Fruit fly (Drosophila melanogaster) whole organism, embryonic: Measurements from ENCODE around the gene orion.

Experiments used
- BEAF-32 ChIP-seq: fragments of 200-800 bp; sonication (Bioruptor generic); optimal IDR thresholded peaks from 3 replicates; lab custom pipeline; 2017; ENCODE audit warnings: missing biosample characterization, missing genetic modification characterization, mild to moderate bottlenecking, moderate library complexity, missing genetic modification reagents
- CG10267 ChIP-seq: fragments of 200-800 bp; sonication (Bioruptor generic); optimal IDR thresholded peaks from 2 replicates; lab custom pipeline; 2018; ENCODE audit warnings: missing biosample characterization, mild to moderate bottlenecking, missing genetic modification characterization, moderate library complexity
- CG11504 ChIP-seq: fragments of 200-800 bp; sonication (Bioruptor generic); optimal IDR thresholded peaks from 3 replicates; lab custom pipeline; 2019; ENCODE audit warnings: missing biosample characterization, mild to moderate bottlenecking, missing genetic modification characterization, moderate library complexity
- CG12219 ChIP-seq: fragments of 200-800 bp; sonication (Bioruptor generic); optimal IDR thresholded peaks from 3 replicates; lab custom pipeline; 2018; ENCODE audit warnings: missing biosample characterization, mild to moderate bottlenecking, missing genetic modification characterization
- CG12391 ChIP-seq: fragments of 200-800 bp; sonication (Bioruptor generic); optimal IDR thresholded peaks from 3 replicates; lab custom pipeline; 2018; ENCODE audit warnings: missing biosample characterization, mild to moderate bottlenecking, missing genetic modification characterization, moderate library complexity
- CG13775 ChIP-seq: fragments of 200-800 bp; sonication (Bioruptor generic); optimal IDR thresholded peaks from 3 replicates; lab custom pipeline; 2017; ENCODE audit warnings: missing biosample characterization, mild to moderate bottlenecking, missing genetic modification characterization
- CG14014 ChIP-seq: fragments of 200-800 bp; sonication (Bioruptor generic); IDR thresholded peaks from 2 replicates; pipeline ENCODE4 v1.3.6; 2022; ENCODE audit warnings: missing biosample characterization, missing genetic modification characterization
- CG15479 ChIP-seq: fragments of 200-800 bp; sonication (Bioruptor generic); optimal IDR thresholded peaks from 3 replicates; lab custom pipeline; 2019; ENCODE audit warnings: missing biosample characterization, mild to moderate bottlenecking, missing genetic modification characterization, moderate library complexity
- CG16815 ChIP-seq: fragments of 200-800 bp; sonication (Bioruptor generic); optimal IDR thresholded peaks from 3 replicates; lab custom pipeline; 2017; ENCODE audit warnings: missing biosample characterization, mild to moderate bottlenecking, missing genetic modification characterization
- CG17829 ChIP-seq: fragments of 200-800 bp; optimal IDR thresholded peaks from 2 replicates; lab custom pipeline; 2019; ENCODE audit warnings: missing biosample characterization, mild to moderate bottlenecking, missing genetic modification characterization, moderate library complexity
- CG1832 ChIP-seq: fragments of 200-800 bp; sonication (Bioruptor generic); optimal IDR thresholded peaks from 2 replicates; lab custom pipeline; 2017; ENCODE audit warnings: missing biosample characterization, mild to moderate bottlenecking, missing genetic modification characterization, inconsistent platforms
- CG18476 ChIP-seq: fragments of 200-800 bp; sonication (Bioruptor generic); optimal IDR thresholded peaks from 2 replicates; lab custom pipeline; 2016; ENCODE audit warnings: missing biosample characterization, mild to moderate bottlenecking, missing genetic modification characterization
- CG18599 ChIP-seq: fragments of 200-800 bp; sonication (Bioruptor generic); optimal IDR thresholded peaks from 3 replicates; lab custom pipeline; 2017; ENCODE audit warnings: missing biosample characterization, missing genetic modification characterization, mild to moderate bottlenecking, moderate library complexity, missing genetic modification reagents
- CG2120 ChIP-seq: fragments of 200-800 bp; sonication (Bioruptor generic); optimal IDR thresholded peaks from 3 replicates; lab custom pipeline; 2016; ENCODE audit warnings: missing biosample characterization, missing genetic modification characterization
- CG2678 ChIP-seq: fragments of 200-800 bp; sonication (Bioruptor generic); optimal IDR thresholded peaks from 3 replicates; lab custom pipeline; 2019; ENCODE audit warnings: missing biosample characterization, mild to moderate bottlenecking, missing genetic modification characterization, moderate library complexity
- CG2712 ChIP-seq: fragments of 200-800 bp; optimal IDR thresholded peaks from 3 replicates; lab custom pipeline; 2019; ENCODE audit warnings: missing biosample characterization, mild to moderate bottlenecking, missing genetic modification characterization, moderate library complexity
- CG33213 ChIP-seq: fragments of 200-800 bp; sonication (Bioruptor generic); optimal IDR thresholded peaks from 3 replicates; lab custom pipeline; 2016; ENCODE audit warnings: missing biosample characterization, missing genetic modification characterization
- CG4282 ChIP-seq: fragments of 200-800 bp; sonication (Bioruptor generic); optimal IDR thresholded peaks from 2 replicates; lab custom pipeline; 2016; ENCODE audit warnings: missing biosample characterization, missing genetic modification characterization
- CG6683 ChIP-seq: fragments of 200-800 bp; sonication (Bioruptor generic); optimal IDR thresholded peaks from 2 replicates; lab custom pipeline; 2017; ENCODE audit warnings: missing biosample characterization, mild to moderate bottlenecking, missing genetic modification characterization, missing genetic modification reagents
- CG7271 ChIP-seq: fragments of 200-800 bp; sonication (Bioruptor generic); optimal IDR thresholded peaks from 2 replicates; lab custom pipeline; 2018; ENCODE audit warnings: missing biosample characterization, mild to moderate bottlenecking, missing genetic modification characterization, moderate library complexity
- CG8765 ChIP-seq: fragments of 200-800 bp; sonication (Bioruptor generic); IDR thresholded peaks from 2 replicates; pipeline ENCODE4 v1.3.6; 2022; ENCODE audit warnings: missing biosample characterization, missing genetic modification characterization
- CG8924 ChIP-seq: fragments of 200-800 bp; optimal IDR thresholded peaks from 3 replicates; lab custom pipeline; 2019; ENCODE audit warnings: missing biosample characterization, mild to moderate bottlenecking, missing genetic modification characterization, moderate library complexity
- CG9727 ChIP-seq: fragments of 200-800 bp; sonication (Bioruptor generic); optimal IDR thresholded peaks from 3 replicates; lab custom pipeline; 2017; ENCODE audit warnings: missing biosample characterization, mild to moderate bottlenecking, missing genetic modification characterization
- Chrac-16 ChIP-seq: fragments of 200-800 bp; sonication (Bioruptor generic); optimal IDR thresholded peaks from 3 replicates; lab custom pipeline; 2016; ENCODE audit warnings: missing biosample characterization, missing genetic modification characterization
- CrebB ChIP-seq: fragments of 200-800 bp; sonication (Bioruptor generic); optimal IDR thresholded peaks from 3 replicates; lab custom pipeline; 2018; ENCODE audit warnings: missing biosample characterization, mild to moderate bottlenecking, missing genetic modification characterization
- Dip2 ChIP-seq: fragments of 200-800 bp; sonication (Bioruptor generic); IDR thresholded peaks from 2 replicates; pipeline ENCODE4 v1.3.6; 2022; ENCODE audit warnings: missing biosample characterization, missing genetic modification characterization
- E2f2 ChIP-seq: fragments of 200-800 bp; sonication (Bioruptor generic); IDR thresholded peaks from 2 replicates; pipeline ENCODE4 v1.3.6; 2022; ENCODE audit warnings: missing biosample characterization, missing genetic modification characterization
- Ets97D ChIP-seq: fragments of 200-800 bp; sonication (Bioruptor generic); optimal IDR thresholded peaks from 3 replicates; lab custom pipeline; 2016; ENCODE audit warnings: missing biosample characterization, missing genetic modification characterization
- Gug ChIP-seq: fragments of 200-800 bp; sonication (Bioruptor generic); IDR thresholded peaks from 4 replicates; pipeline ENCODE4 v1.3.6; 2022; ENCODE audit warnings: missing biosample characterization, missing genetic modification characterization
- H15 ChIP-seq: fragments of 200-800 bp; sonication (Bioruptor generic); IDR thresholded peaks from 3 replicates; pipeline ENCODE4 v1.3.6; 2022; ENCODE audit warnings: missing biosample characterization, missing genetic modification characterization
- HLHmδ ChIP-seq: fragments of 200-800 bp; sonication (Bioruptor generic); optimal IDR thresholded peaks from 2 replicates; lab custom pipeline; 2018; ENCODE audit warnings: missing biosample characterization, mild to moderate bottlenecking, missing genetic modification characterization, moderate library complexity
- Hmx ChIP-seq: fragments of 200-800 bp; sonication (Bioruptor generic); optimal IDR thresholded peaks from 2 replicates; lab custom pipeline; 2016; ENCODE audit warnings: missing biosample characterization, missing genetic modification characterization
- Med ChIP-seq: fragments of 200-800 bp; sonication (Bioruptor generic); peaks from one replicate; lab custom pipeline; 2016; ENCODE audit warnings: missing biosample characterization, missing genetic modification characterization, mild to moderate bottlenecking, inconsistent platforms, moderate library complexity
- Meics ChIP-seq: fragments of 200-800 bp; sonication (Bioruptor generic); optimal IDR thresholded peaks from 2 replicates; lab custom pipeline; 2017; ENCODE audit warnings: missing biosample characterization, mild to moderate bottlenecking, missing genetic modification characterization
- TFAM ChIP-seq: fragments of 200-800 bp; sonication (Bioruptor generic); optimal IDR thresholded peaks from 2 replicates; lab custom pipeline; 2017; ENCODE audit warnings: missing biosample characterization, missing genetic modification characterization, inconsistent platforms
- Xrp1 ChIP-seq: fragments of 200-800 bp; sonication (Bioruptor generic); IDR thresholded peaks from 2 replicates; pipeline ENCODE4 v1.3.6; 2022; ENCODE audit warnings: missing biosample characterization, missing genetic modification characterization
- chif ChIP-seq, 2 experiments: fragments of 200-800 bp; sonication (Bioruptor generic); optimal IDR thresholded peaks; 3 replicates each; lab custom pipeline; 2016; ENCODE audit warnings: missing biosample characterization in 2 of 2, missing genetic modification characterization in 2 of 2
- chn ChIP-seq: fragments of 200-800 bp; sonication (Bioruptor generic); optimal IDR thresholded peaks from 2 replicates; lab custom pipeline; 2016; ENCODE audit warnings: missing biosample characterization, missing genetic modification characterization
- dm ChIP-seq: fragments of 200-800 bp; sonication (Bioruptor generic); optimal IDR thresholded peaks from 3 replicates; lab custom pipeline; 2016; ENCODE audit warnings: missing biosample characterization, missing genetic modification characterization
- dmrt99B ChIP-seq: fragments of 200-800 bp; sonication (Bioruptor generic); optimal IDR thresholded peaks from 2 replicates; lab custom pipeline; 2018; ENCODE audit warnings: missing biosample characterization, mild to moderate bottlenecking, missing genetic modification characterization, moderate library complexity
- gfzf ChIP-seq: fragments of 200-800 bp; sonication (Bioruptor generic); optimal IDR thresholded peaks from 2 replicates; lab custom pipeline; 2016; ENCODE audit warnings: missing biosample characterization, mild to moderate bottlenecking, missing genetic modification characterization, moderate library complexity
- her ChIP-seq: fragments of 200-800 bp; sonication (Bioruptor generic); optimal IDR thresholded peaks from 2 replicates; lab custom pipeline; 2016; ENCODE audit warnings: missing biosample characterization, missing genetic modification characterization
- knrl ChIP-seq: fragments of 200-800 bp; sonication (Bioruptor generic); IDR thresholded peaks from 3 replicates; pipeline ENCODE4 v1.3.6; 2022; ENCODE audit warnings: missing biosample characterization, missing genetic modification characterization; ENCODE audit not compliant: partially characterized antibody
- lilli ChIP-seq: fragments of 200-800 bp; sonication (Bioruptor generic); optimal IDR thresholded peaks from 3 replicates; lab custom pipeline; 2016; ENCODE audit warnings: missing biosample characterization, missing genetic modification characterization
- lmd ChIP-seq: fragments of 200-800 bp; sonication (Bioruptor generic); IDR thresholded peaks from 2 replicates; pipeline ENCODE4 v1.3.6; 2022; ENCODE audit warnings: missing biosample characterization, missing genetic modification characterization
- nmo ChIP-seq: fragments of 200-800 bp; sonication (Bioruptor generic); optimal IDR thresholded peaks from 2 replicates; lab custom pipeline; 2018; ENCODE audit warnings: missing biosample characterization, mild to moderate bottlenecking, missing genetic modification characterization, moderate library complexity
- repo ChIP-seq: fragments of 200-800 bp; sonication (Bioruptor generic); optimal IDR thresholded peaks from 2 replicates; lab custom pipeline; 2016; ENCODE audit warnings: missing biosample characterization, missing genetic modification characterization
- tio ChIP-seq: fragments of 200-800 bp; sonication (Bioruptor generic); optimal IDR thresholded peaks from 2 replicates; lab custom pipeline; 2017; ENCODE audit warnings: missing biosample characterization, missing genetic modification characterization, inconsistent platforms
- tll ChIP-seq, 2 experiments: fragments of 200-800 bp in 1 of 2; fragments of >200 bp in 1 of 2; sonication (Bioruptor generic) in 1 of 2; optimal IDR thresholded peaks; 2 replicates each; lab custom pipeline; 2017 to 2019; ENCODE audit warnings: missing biosample characterization in 2 of 2, missing genetic modification characterization in 2 of 2, mild to moderate bottlenecking in 1 of 2, moderate library complexity in 1 of 2
- wek ChIP-seq: fragments of 200-800 bp; sonication (Bioruptor generic); optimal IDR thresholded peaks from 3 replicates; lab custom pipeline; 2018; ENCODE audit warnings: missing biosample characterization, mild to moderate bottlenecking, missing genetic modification characterization, moderate library complexity
- yki ChIP-seq: fragments of >200 bp; optimal IDR thresholded peaks from 3 replicates; lab custom pipeline; 2018

The orion gene

dm6 chrX:7892539-7892899 is 54.2 kb downstream of the orion start (continued):
- TF ChIP-seq CG18476: no peak
- peak; percentile 4 for TF ChIP-seq Chrac-16 (GFP tag; lab: Kevin White, UChicago)
- peak; percentile 17 for TF ChIP-seq CG16815
- TF ChIP-seq CG12219 (GFP tag; lab: Kevin White, UChicago): no peak
- TF ChIP-seq E2f2 (GFP tag; lab: Robert Waterston, UW): no peak
- TF ChIP-seq CG2712 (tag; lab: Kevin White, UChicago): peak; percentile 4
- no peak for TF ChIP-seq her
- TF ChIP-seq Xrp1 (GFP tag; lab: Robert Waterston, UW): peak; percentile 42; the same call in 1 of the 2 replicates
- TF ChIP-seq tll (GFP tag; optimal IDR thresholded peaks at IDR 0.05; lab: Kevin White, UChicago): no peak
- no peak for TF ChIP-seq yki
- no peak for TF ChIP-seq CG8765 (GFP tag; lab: Robert Waterston, UW)
- no peak for TF ChIP-seq HLHmδ
- TF ChIP-seq CG4282 (GFP tag; lab: Kevin White, UChicago): no peak
- no peak for TF ChIP-seq gfzf (GFP tag; lab: Kevin White, UChicago)
- TF ChIP-seq dmrt99B (tag; lab: Kevin White, UChicago): no peak
- no peak for TF ChIP-seq CG8924 (tag; lab: Kevin White, UChicago)
- TF ChIP-seq H15 (GFP tag; lab: Robert Waterston, UW): no peak
- TF ChIP-seq nmo (GFP tag; lab: Kevin White, UChicago): peak; percentile 5
- peak; percentile 5 for TF ChIP-seq CG13775 (GFP tag; lab: Kevin White, UChicago)
- peak; percentile 14 for TF ChIP-seq CG2120 (GFP tag; lab: Kevin White, UChicago)
- TF ChIP-seq CG18599 (GFP tag; lab: Kevin White, UChicago): no peak
- TF ChIP-seq CrebB (tag; lab: Kevin White, UChicago): no peak
- no peak for TF ChIP-seq BEAF-32 (GFP tag; lab: Kevin White, UChicago)
- peak; percentile 6 for TF ChIP-seq tio (GFP tag; lab: Kevin White, UChicago)
- no peak for TF ChIP-seq CG1832 (GFP tag; lab: Kevin White, UChicago)
- no peak for TF ChIP-seq CG14014 (GFP tag; lab: Robert Waterston, UW)
- TF ChIP-seq Meics (GFP tag; lab: Kevin White, UChicago): no peak
- TF ChIP-seq lilli (GFP tag; lab: Kevin White, UChicago): peak; percentile 12
- TF ChIP-seq lmd: no peak
- TF ChIP-seq CG2678: peak; percentile 29
- TF ChIP-seq Hmx (GFP tag; lab: Kevin White, UChicago): no peak
- TF ChIP-seq CG9727: peak; percentile 25
- no peak for TF ChIP-seq Ets97D
- TF ChIP-seq Med (GFP tag; lab: Kevin White, UChicago): peak; percentile 37
- no peak for TF ChIP-seq CG6683 (GFP tag; lab: Kevin White, UChicago)
- no peak for TF ChIP-seq chn
- no peak for TF ChIP-seq Gug
- TF ChIP-seq Dip2: no peak
- TF ChIP-seq CG11504: peak; percentile 21
- TF ChIP-seq knrl (GFP tag; lab: Robert Waterston, UW): no peak
- peak; percentile 30 for TF ChIP-seq CG12391 (tag; lab: Kevin White, UChicago)
- peak; percentile 11 for TF ChIP-seq CG7271 (tag; lab: Kevin White, UChicago)
- no peak for TF ChIP-seq CG15479
- peak; percentile 10 for TF ChIP-seq CG10267 (tag; lab: Kevin White, UChicago)
- no peak for TF ChIP-seq CG33213 (GFP tag; lab: Kevin White, UChicago)
- TF ChIP-seq dm (GFP tag; lab: Kevin White, UChicago): no peak
- TF ChIP-seq CG17829 (tag; lab: Kevin White, UChicago): peak; percentile 4
- no peak for TF ChIP-seq TFAM (GFP tag; lab: Kevin White, UChicago)
- no peak for TF ChIP-seq repo
- no peak for TF ChIP-seq wek (GFP tag; lab: Kevin White, UChicago)
- peak in 1 of 2 experiments; percentile 25 for TF ChIP-seq chif (GFP tag; optimal IDR thresholded peaks at IDR 0.05; lab: Kevin White, UChicago)
